Worm (Caenorhabditis elegans): ENCODE results near the gene srh-222.

srh-222 gene

DNA sequence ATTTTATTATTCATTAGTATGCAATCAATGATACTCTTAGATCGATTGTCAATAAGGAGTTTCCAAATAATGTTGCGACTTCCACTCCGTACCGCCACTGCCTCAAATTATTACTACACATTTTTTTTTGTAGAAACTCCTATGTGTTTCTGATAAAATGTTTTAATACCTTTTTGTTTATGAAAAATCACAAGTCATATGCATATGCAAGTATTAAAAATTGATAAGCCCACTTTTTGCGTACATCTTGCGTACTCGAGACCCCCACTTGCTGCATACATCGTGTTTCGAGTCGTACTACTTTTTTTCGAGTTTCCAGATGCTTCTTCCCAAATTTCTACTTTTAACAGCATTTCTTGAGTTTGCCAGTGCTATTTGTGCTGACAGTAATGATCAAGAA, 14.6 kb upstream of the srh-222 start, which contains the start of gene clec-76:
Gene clec-76, plus strand, starts transcription at position 234 of the 400 bp plus-strand sequence.
- TF ChIP-seq ztf-23 (GFP tag; IDR thresholded peaks at IDR 0.05) (no peak), ref-1 (GFP tag; conservative IDR thresholded peaks at IDR 0.05) (no peak), med-1 (GFP tag; optimal IDR thresholded peaks at IDR 0.05; ENCODE audit: insufficient read depth) (no peak)

ce11 chrIV:3973049-3973448, 6.6 kb upstream of the srh-222 start, which contains the start of gene clec-79:
clec-79 (plus strand) TSS chrIV:3973349.
- TF ChIP-seq med-1 (GFP tag; optimal IDR thresholded peaks at IDR 0.05; ENCODE audit: insufficient read depth), result no peak
- TF ChIP-seq ref-1 (GFP tag; conservative IDR thresholded peaks at IDR 0.05), result no peak
- no peak for TF ChIP-seq tab-1 (GFP tag; IDR thresholded peaks at IDR 0.05)
- TF ChIP-seq ztf-23 (GFP tag; IDR thresholded peaks at IDR 0.05), result no peak
- TF ChIP-seq T22C8.4 (GFP tag; IDR thresholded peaks at IDR 0.05), result no peak

- TF ChIP-seq cog-1 (tag; optimal IDR thresholded peaks at IDR 0.05) (no peak), ztf-23 (GFP tag; IDR thresholded peaks at IDR 0.05) (no peak), tab-1 (GFP tag; IDR thresholded peaks at IDR 0.05) (no peak), ztf-29 (GFP tag; IDR thresholded peaks at IDR 0.05) (no peak), med-1 (GFP tag; optimal IDR thresholded peaks at IDR 0.05; ENCODE audit: insufficient read depth) (no peak), flt-1 (GFP tag; IDR thresholded peaks at IDR 0.05) (no peak), klf-2 (GFP tag; conservative IDR thresholded peaks at IDR 0.05) (no peak), ref-1 (GFP tag; conservative IDR thresholded peaks at IDR 0.05) (no peak), T22C8.4 (GFP tag; IDR thresholded peaks at IDR 0.05) (no peak)
Observed at ce11 chrIV:3977965-3978523, 1.6 kb upstream of the srh-222 start, which contains the start of gene srh-220. srh-220 (minus strand) TSS chrIV:3978015.

DNA sequence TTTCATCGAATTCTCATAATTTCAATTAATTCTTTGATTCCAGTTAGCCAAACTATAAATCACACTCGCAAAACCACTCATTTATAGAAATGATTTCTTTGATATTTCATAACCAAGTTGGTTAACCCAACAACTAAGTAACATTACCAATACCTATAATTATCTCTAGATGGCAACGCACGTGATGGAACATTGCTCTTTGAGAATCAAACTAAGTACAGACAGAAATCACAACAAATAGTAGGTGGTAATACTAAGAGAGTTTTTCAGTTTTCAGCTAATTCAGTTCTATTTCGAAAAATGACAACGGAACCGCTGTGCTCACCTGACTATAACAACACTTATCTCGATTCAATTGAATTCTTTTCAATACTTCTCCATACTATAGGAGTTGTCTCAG, 2.0 kb downstream of the srh-222 start, which contains the start of gene srh-223:
Gene srh-223, plus strand, starts transcription at position 301 of the 400 bp plus-strand sequence.
- TF ChIP-seq tab-1 (GFP tag; IDR thresholded peaks at IDR 0.05), result no peak
- TF ChIP-seq flt-1 (GFP tag; IDR thresholded peaks at IDR 0.05), result no peak
- TF ChIP-seq cog-1 (tag; optimal IDR thresholded peaks at IDR 0.05), result no peak
- TF ChIP-seq med-1 (GFP tag; optimal IDR thresholded peaks at IDR 0.05; ENCODE audit: insufficient read depth), result no peak
- TF ChIP-seq ztf-29 (GFP tag; IDR thresholded peaks at IDR 0.05), result no peak
- TF ChIP-seq T22C8.4 (GFP tag; IDR thresholded peaks at IDR 0.05), result no peak
- TF ChIP-seq ref-1 (GFP tag; conservative IDR thresholded peaks at IDR 0.05), result no peak
- TF ChIP-seq ztf-23 (GFP tag; IDR thresholded peaks at IDR 0.05), result no peak
- no peak for TF ChIP-seq klf-2 (GFP tag; conservative IDR thresholded peaks at IDR 0.05)

ce11 chrIV:3988132-3988531, 8.5 kb downstream of the srh-222 start:
- TF ChIP-seq T22C8.4 (GFP tag; IDR thresholded peaks at IDR 0.05) (no peak), cog-1 (tag; optimal IDR thresholded peaks at IDR 0.05) (no peak), med-1 (GFP tag; optimal IDR thresholded peaks at IDR 0.05; ENCODE audit: insufficient read depth) (no peak), klf-2 (GFP tag; conservative IDR thresholded peaks at IDR 0.05) (no peak), ztf-23 (GFP tag; IDR thresholded peaks at IDR 0.05) (no peak), ref-1 (GFP tag; conservative IDR thresholded peaks at IDR 0.05) (no peak)

DNA sequence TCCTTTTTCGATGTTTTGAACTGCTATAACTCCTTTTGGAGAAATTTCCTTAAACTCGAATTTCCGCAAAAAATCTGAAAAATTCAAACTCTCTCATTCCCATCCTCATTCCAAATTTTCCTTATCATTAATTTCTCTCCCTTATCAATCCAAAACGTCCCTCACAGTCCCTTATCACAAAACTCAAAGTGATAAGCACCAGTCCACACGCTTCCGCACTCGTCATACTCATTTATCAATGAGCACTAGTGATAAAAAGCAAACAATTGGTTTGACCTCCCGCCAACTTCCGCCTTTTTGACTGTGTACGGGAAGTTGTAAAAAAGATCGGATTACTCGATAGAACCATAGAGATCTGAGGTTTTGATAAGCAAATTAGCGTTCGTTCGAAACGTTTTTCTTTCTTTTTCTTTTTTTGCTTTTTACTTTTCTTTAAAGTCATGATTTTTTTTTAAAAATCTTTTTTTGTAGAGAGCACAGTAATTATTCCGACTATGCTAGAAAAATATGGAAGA, 9.1 kb downstream of the srh-222 start, which contains the start of gene clec-78:
Gene clec-78, plus strand, starts transcription at position 465 of the 515 bp plus-strand sequence.
- TF ChIP-seq med-1 (GFP tag; optimal IDR thresholded peaks at IDR 0.05; ENCODE audit: insufficient read depth) (no peak), ztf-23 (GFP tag; IDR thresholded peaks at IDR 0.05) (no peak), cog-1 (tag; optimal IDR thresholded peaks at IDR 0.05) (no peak), tab-1 (GFP tag; IDR thresholded peaks at IDR 0.05) (no peak), klf-2 (GFP tag; conservative IDR thresholded peaks at IDR 0.05) (no peak), ref-1 (GFP tag; conservative IDR thresholded peaks at IDR 0.05) (no peak), T22C8.4 (GFP tag; IDR thresholded peaks at IDR 0.05) (no peak), flt-1 (GFP tag; IDR thresholded peaks at IDR 0.05) (no peak), ztf-29 (GFP tag; IDR thresholded peaks at IDR 0.05) (no peak)

DNA sequence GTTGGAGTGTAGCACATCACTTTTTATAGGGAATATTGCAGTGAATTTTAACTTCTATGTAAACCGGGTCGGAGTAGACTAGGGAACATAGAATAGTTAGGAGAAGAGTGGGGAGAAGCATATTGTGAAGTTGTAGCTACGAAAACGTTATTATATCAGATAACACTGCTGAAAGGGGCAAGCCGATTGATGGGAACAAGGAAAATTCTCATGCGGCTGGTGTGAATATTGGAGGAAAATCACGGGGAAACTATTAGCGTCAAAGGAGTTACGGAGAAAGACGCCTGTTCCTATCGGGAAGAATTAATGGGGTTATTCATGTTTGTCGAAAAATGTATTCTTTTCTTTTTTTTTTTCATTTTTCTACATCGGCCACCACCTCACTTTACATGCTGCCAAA, 13.7 kb downstream of the srh-222 start, which contains the start of gene F47C12.6:
Gene F47C12.6, minus strand, starts transcription at position 101 of the 400 bp plus-strand sequence.
- TF ChIP-seq klf-2 (GFP tag; conservative IDR thresholded peaks at IDR 0.05) (no peak), ztf-23 (GFP tag; IDR thresholded peaks at IDR 0.05) (no peak), cog-1 (tag; optimal IDR thresholded peaks at IDR 0.05) (no peak), ztf-29 (GFP tag; IDR thresholded peaks at IDR 0.05) (no peak), med-1 (GFP tag; optimal IDR thresholded peaks at IDR 0.05; ENCODE audit: insufficient read depth) (no peak), flt-1 (GFP tag; IDR thresholded peaks at IDR 0.05) (no peak), tab-1 (GFP tag; IDR thresholded peaks at IDR 0.05) (no peak), ref-1 (GFP tag; conservative IDR thresholded peaks at IDR 0.05) (no peak), T22C8.4 (GFP tag; IDR thresholded peaks at IDR 0.05) (no peak)

ce11 chrIV:3994318-3994717, 14.7 kb downstream of the srh-222 start, which contains the start of gene F47C12.13:
F47C12.13 (minus strand) TSS chrIV:3994418.
- TF ChIP-seq med-1 (GFP tag; optimal IDR thresholded peaks at IDR 0.05; ENCODE audit: insufficient read depth), result no peak
- TF ChIP-seq flt-1 (GFP tag; IDR thresholded peaks at IDR 0.05), result no peak
- no peak for TF ChIP-seq T22C8.4 (GFP tag; IDR thresholded peaks at IDR 0.05)
- TF ChIP-seq cog-1 (tag; optimal IDR thresholded peaks at IDR 0.05), result no peak
- no peak for TF ChIP-seq ref-1 (GFP tag; conservative IDR thresholded peaks at IDR 0.05)

DNA sequence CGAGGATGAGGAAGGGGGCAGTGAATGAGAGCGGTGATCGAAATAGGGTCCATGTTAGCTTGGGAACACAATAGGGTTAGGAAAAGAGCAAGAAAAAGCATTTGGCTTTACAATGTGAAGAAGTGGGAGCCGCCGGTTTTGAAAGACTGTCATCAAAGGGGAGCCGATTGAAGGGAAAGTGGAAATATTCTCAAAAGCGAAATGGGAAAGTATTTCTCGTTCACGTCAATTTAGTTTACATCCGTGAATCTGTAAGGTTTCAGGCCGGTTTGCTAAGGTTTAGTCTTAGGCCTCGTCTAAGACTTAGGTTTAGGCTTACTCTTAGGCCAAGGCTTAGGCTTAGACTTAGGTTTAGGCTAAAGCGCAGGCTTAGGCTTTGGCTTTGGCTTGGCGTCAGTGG, 15.8 kb downstream of the srh-222 start, which contains the start of gene F47C12.7:
Gene F47C12.7, minus strand, starts transcription at position 101 of the 400 bp plus-strand sequence.
- TF ChIP-seq flt-1 (GFP tag; IDR thresholded peaks at IDR 0.05), result no peak
- no peak for TF ChIP-seq ztf-29 (GFP tag; IDR thresholded peaks at IDR 0.05)
- TF ChIP-seq med-1 (GFP tag; optimal IDR thresholded peaks at IDR 0.05; ENCODE audit: insufficient read depth), result no peak
- TF ChIP-seq ztf-23 (GFP tag; IDR thresholded peaks at IDR 0.05), result no peak
- TF ChIP-seq klf-2 (GFP tag; conservative IDR thresholded peaks at IDR 0.05), result no peak
- no peak for TF ChIP-seq T22C8.4 (GFP tag; IDR thresholded peaks at IDR 0.05)

- TF ChIP-seq tab-1 (GFP tag; IDR thresholded peaks at IDR 0.05) (no peak), klf-2 (GFP tag; conservative IDR thresholded peaks at IDR 0.05) (no peak), ztf-23 (GFP tag; IDR thresholded peaks at IDR 0.05) (no peak), cog-1 (tag; optimal IDR thresholded peaks at IDR 0.05) (no peak), ref-1 (GFP tag; conservative IDR thresholded peaks at IDR 0.05) (no peak), ztf-29 (GFP tag; IDR thresholded peaks at IDR 0.05) (no peak), med-1 (GFP tag; optimal IDR thresholded peaks at IDR 0.05; ENCODE audit: insufficient read depth) (no peak), T22C8.4 (GFP tag; IDR thresholded peaks at IDR 0.05) (no peak), flt-1 (GFP tag; IDR thresholded peaks at IDR 0.05) (no peak)
Observed at ce11 chrIV:3998517-3998916, 18.9 kb downstream of the srh-222 start, which contains the start of gene F47C12.8. F47C12.8 (minus strand) TSS chrIV:3998617.
